Worm (Caenorhabditis elegans): Measurements from ENCODE around the gene rme-4.

rme-4 gene

ce11 chrX:10419743-10420142 is 40.1 kb upstream of the rme-4 start, which contains the start of gene cdk-11.2:
cdk-11.2 (minus strand) TSS chrX:10419765.
- TF ChIP-seq sptf-1 (tag; optimal IDR thresholded peaks at IDR 0.05) (no peak), ceh-83 (GFP tag; optimal IDR thresholded peaks at IDR 0.05) (no peak), bed-3 (GFP tag; optimal IDR thresholded peaks at IDR 0.05) (no peak), nhr-28 (tag; optimal IDR thresholded peaks at IDR 0.05) (no peak), lin-13 (tag; optimal IDR thresholded peaks at IDR 0.05) (peak; percentile 51), sem-2 (GFP tag; optimal IDR thresholded peaks at IDR 0.05) (no peak), lsy-2 (tag; optimal IDR thresholded peaks at IDR 0.05) (peak; percentile 33), M03D4.4 (tag; optimal IDR thresholded peaks at IDR 0.05) (no peak), ces-1 (GFP tag; optimal IDR thresholded peaks at IDR 0.05) (peak; percentile 21), ztf-11 (tag; optimal IDR thresholded peaks at IDR 0.05) (no peak), tbx-8 (GFP tag; optimal IDR thresholded peaks at IDR 0.05) (no peak), elt-3 (tag; optimal IDR thresholded peaks at IDR 0.05) (no peak), nhr-237 (tag; optimal IDR thresholded peaks at IDR 0.05) (peak; percentile 31), mep-1 (tag; optimal IDR thresholded peaks at IDR 0.05) (peak; percentile 63), zip-8 (tag; optimal IDR thresholded peaks at IDR 0.05) (no peak), ceh-39 (tag; optimal IDR thresholded peaks at IDR 0.05) (peak; percentile 40), mls-2 (tag; optimal IDR thresholded peaks at IDR 0.05) (no peak), mab-5 (tag; optimal IDR thresholded peaks at IDR 0.05) (no peak), flh-1 (GFP tag; optimal IDR thresholded peaks at IDR 0.05) (no peak), ham-2 (GFP tag; optimal IDR thresholded peaks at IDR 0.05) (no peak), ceh-43 (GFP tag; optimal IDR thresholded peaks at IDR 0.05) (no peak), elt-1 (tag; optimal IDR thresholded peaks at IDR 0.05; ENCODE audit: borderline replicate concordance, insufficient read depth) (no peak), nhr-2 (tag; optimal IDR thresholded peaks at IDR 0.05) (no peak), unc-39 (tag; optimal IDR thresholded peaks at IDR 0.05) (no peak), snpc-4 (tag; optimal IDR thresholded peaks at IDR 0.05) (no peak), nhr-12 (tag; optimal IDR thresholded peaks at IDR 0.05) (no peak), drap-1 (GFP tag; optimal IDR thresholded peaks at IDR 0.05) (no peak), unc-120 (tag; optimal IDR thresholded peaks at IDR 0.05; ENCODE audit: poor library complexity, severe bottlenecking) (peak; percentile 21), cnd-1 (tag; optimal IDR thresholded peaks at IDR 0.05) (peak; percentile 13), hlh-1 (tag; optimal IDR thresholded peaks at IDR 0.05) (no peak), pha-4 (tag; optimal IDR thresholded peaks at IDR 0.05) (peak; percentile 28), blmp-1 (tag; optimal IDR thresholded peaks at IDR 0.05) (no peak), lin-32 (GFP tag; optimal IDR thresholded peaks at IDR 0.05) (no peak), unc-62 (GFP tag; optimal IDR thresholded peaks at IDR 0.05) (no peak), nhr-76 (tag; optimal IDR thresholded peaks at IDR 0.05) (no peak)

ce11 chrX:10412425-10412824 is 32.8 kb upstream of the rme-4 start, which contains the start of gene acr-8:
acr-8 (plus strand) TSS chrX:10412725.
- no peak for TF ChIP-seq elt-3 (tag; optimal IDR thresholded peaks at IDR 0.05)
- TF ChIP-seq ceh-43 (GFP tag; optimal IDR thresholded peaks at IDR 0.05): no peak
- TF ChIP-seq blmp-1 (tag; optimal IDR thresholded peaks at IDR 0.05): no peak
- TF ChIP-seq tbx-8 (GFP tag; optimal IDR thresholded peaks at IDR 0.05): no peak
- no peak for TF ChIP-seq lin-32 (GFP tag; optimal IDR thresholded peaks at IDR 0.05)
- no peak for TF ChIP-seq unc-39 (tag; optimal IDR thresholded peaks at IDR 0.05)
- no peak for TF ChIP-seq lin-13 (tag; optimal IDR thresholded peaks at IDR 0.05)
- TF ChIP-seq cnd-1 (tag; optimal IDR thresholded peaks at IDR 0.05): no peak
- no peak for TF ChIP-seq snpc-4 (tag; optimal IDR thresholded peaks at IDR 0.05)
- TF ChIP-seq drap-1 (GFP tag; optimal IDR thresholded peaks at IDR 0.05): no peak
- no peak for TF ChIP-seq mep-1 (tag; optimal IDR thresholded peaks at IDR 0.05)
- TF ChIP-seq lsy-2 (tag; optimal IDR thresholded peaks at IDR 0.05): no peak
- TF ChIP-seq pha-4 (tag; optimal IDR thresholded peaks at IDR 0.05): no peak
- TF ChIP-seq unc-120 (tag; optimal IDR thresholded peaks at IDR 0.05; ENCODE audit: poor library complexity, severe bottlenecking): no peak

- no peak for TF ChIP-seq ceh-83 (GFP tag; optimal IDR thresholded peaks at IDR 0.05)
- TF ChIP-seq nhr-12 (tag; optimal IDR thresholded peaks at IDR 0.05): no peak
- no peak for TF ChIP-seq nhr-76 (tag; optimal IDR thresholded peaks at IDR 0.05)
- no peak for TF ChIP-seq zip-8 (tag; optimal IDR thresholded peaks at IDR 0.05)
- TF ChIP-seq unc-120 (tag; optimal IDR thresholded peaks at IDR 0.05; ENCODE audit: poor library complexity, severe bottlenecking): peak; percentile 80
- TF ChIP-seq unc-39 (tag; optimal IDR thresholded peaks at IDR 0.05): no peak
- no peak for TF ChIP-seq ceh-43 (GFP tag; optimal IDR thresholded peaks at IDR 0.05)
- no peak for TF ChIP-seq ham-2 (GFP tag; optimal IDR thresholded peaks at IDR 0.05)
- peak; percentile 96 for TF ChIP-seq unc-62 (GFP tag; optimal IDR thresholded peaks at IDR 0.05)
Measured at ce11 chrX:10410539-10410938, 30.9 kb upstream of the rme-4 start.
